Worm (Caenorhabditis elegans): ENCODE results near the gene hgap-2.

ce11 chrII:8670835-8671234, 13.9 kb downstream of the hgap-2 start:
- TF ChIP-seq hlh-30 (tag; optimal IDR thresholded peaks at IDR 0.05; ENCODE audit: insufficient read depth) (no peak), nhr-232 (tag; optimal IDR thresholded peaks at IDR 0.05) (no peak), che-1 (tag; optimal IDR thresholded peaks at IDR 0.05) (no peak), eyg-1 (tag; optimal IDR thresholded peaks at IDR 0.05) (no peak), pqm-1 (tag; optimal IDR thresholded peaks at IDR 0.05) (no peak), elt-2 (tag; optimal IDR thresholded peaks at IDR 0.05) (no peak), nhr-11 (tag; optimal IDR thresholded peaks at IDR 0.05) (no peak)

All from whole organism, late embryonic.